Worm (Caenorhabditis elegans): ENCODE results near the gene F01D5.5.
A peak's percentile ranks its signal among the peaks of the same experiment; 100 is the strongest.

F01D5.5 gene

DNA sequence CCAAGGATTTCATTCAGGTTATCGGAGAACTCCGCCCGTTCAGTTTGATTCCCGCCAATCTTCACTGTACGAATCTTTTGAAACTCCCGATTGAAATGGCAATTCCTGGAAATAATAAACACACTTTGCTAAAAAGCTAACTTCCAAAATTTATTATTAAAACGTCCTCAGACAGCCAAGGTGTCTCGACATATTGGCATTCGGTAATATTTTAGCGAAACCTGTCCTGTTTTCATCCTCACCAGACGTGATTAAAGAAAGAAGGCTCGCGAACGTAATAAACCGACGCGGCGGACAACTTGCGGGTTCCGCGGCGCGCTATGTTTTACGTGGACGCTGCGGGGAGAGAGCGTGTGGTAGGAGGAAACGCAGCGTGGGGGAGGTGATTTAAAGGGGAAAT is 16.1 kb upstream of the F01D5.5 start (continued):
- TF ChIP-seq hlh-11 (tag; optimal IDR thresholded peaks at IDR 0.05) (peak; percentile 84), nhr-41 (GFP tag; IDR thresholded peaks at IDR 0.05) (no peak), zfp-3 (GFP tag; conservative IDR thresholded peaks at IDR 0.05) (peak; percentile 64; the same call in 1 of the 2 replicates), daf-16 (GFP tag; optimal IDR thresholded peaks at IDR 0.05) (peak; percentile 65 to 68), daf-16 (tag; optimal IDR thresholded peaks at IDR 0.05) (peak; percentile 88), tra-1 (GFP tag; IDR thresholded peaks at IDR 0.05) (peak; percentile 8; the same call in 1 of the 2 replicates), nhr-28 (tag; optimal IDR thresholded peaks at IDR 0.05) (peak; percentile 28), fos-1 (tag; optimal IDR thresholded peaks at IDR 0.05) (no peak), cey-2 (tag; optimal IDR thresholded peaks at IDR 0.05; ENCODE audit: borderline replicate concordance, insufficient read depth) (no peak), ceh-32 (tag; optimal IDR thresholded peaks at IDR 0.05; ENCODE audit: poor library complexity) (no peak), F49E8.2 (tag; optimal IDR thresholded peaks at IDR 0.05; ENCODE audit: borderline replicate concordance) (peak; percentile 94), Y5F2A.4 (GFP tag; optimal IDR thresholded peaks at IDR 0.05) (peak; percentile 44), T20F7.1 (GFP tag; optimal IDR thresholded peaks at IDR 0.05) (no peak), ZK337.2 (GFP tag; IDR thresholded peaks at IDR 0.05) (no peak), attf-4 (tag; optimal IDR thresholded peaks at IDR 0.05) (no peak), ceh-20 (GFP tag; IDR thresholded peaks at IDR 0.05) (peak; percentile 70; the same call in 1 of the 2 replicates), Y48G9A.11 (GFP tag; IDR thresholded peaks at IDR 0.05) (peak; percentile 70), ces-1 (GFP tag; optimal IDR thresholded peaks at IDR 0.05) (no peak), lin-38 (GFP tag; IDR thresholded peaks at IDR 0.05) (peak; percentile 84), arid-1 (GFP tag; conservative IDR thresholded peaks at IDR 0.05) (peak; percentile 84), unc-130 (GFP tag; optimal IDR thresholded peaks at IDR 0.05) (peak; percentile 71), dpl-1 (GFP tag; optimal IDR thresholded peaks at IDR 0.05) (peak; percentile 63), ama-1 (optimal IDR thresholded peaks at IDR 0.05) (peak; percentile 99), lim-7 (GFP tag; IDR thresholded peaks at IDR 0.05) (0 out of 2 replicates have a peak, but pooled peaks have one; percentile 28), nhr-237 (tag; optimal IDR thresholded peaks at IDR 0.05) (no peak), ceh-62 (tag; optimal IDR thresholded peaks at IDR 0.05) (no peak), daf-12 (tag; optimal IDR thresholded peaks at IDR 0.05) (no peak), nhr-48 (tag; optimal IDR thresholded peaks at IDR 0.05) (peak; percentile 74), egl-43 (GFP tag; IDR thresholded peaks at IDR 0.05) (peak; percentile 81; the same call in 1 of the 2 replicates), madf-5 (GFP tag; IDR thresholded peaks at IDR 0.05) (no peak), lir-3 (tag; optimal IDR thresholded peaks at IDR 0.05) (peak; percentile 35), zip-11 (GFP tag; IDR thresholded peaks at IDR 0.05) (no peak), aly-2 (tag; optimal IDR thresholded peaks at IDR 0.05) (no peak), nhr-6 (tag; optimal IDR thresholded peaks at IDR 0.05) (peak; percentile 37), madf-9 (GFP tag; conservative IDR thresholded peaks at IDR 0.05) (0 out of 2 replicates have a peak, but pooled peaks have one; percentile 28), nhr-111 (GFP tag; optimal IDR thresholded peaks at IDR 0.05) (peak; percentile 19), unc-62 (GFP tag; optimal IDR thresholded peaks at IDR 0.05 in 1 of 2) (no peak), unc-62 (tag; optimal IDR thresholded peaks at IDR 0.05) (no peak), zip-2 (tag; optimal IDR thresholded peaks at IDR 0.05) (peak; percentile 56), nhr-11 (tag; optimal IDR thresholded peaks at IDR 0.05) (peak; percentile 15), nhr-42 (GFP tag; IDR thresholded peaks at IDR 0.05) (peak; percentile 89; the same call in 1 of the 2 replicates), Y105C5A.15 (GFP tag; IDR thresholded peaks at IDR 0.05) (no peak), egl-27 (tag; optimal IDR thresholded peaks at IDR 0.05) (no peak), ctbp-1 (GFP tag; IDR thresholded peaks at IDR 0.05) (peak; percentile 71), ceh-82 (tag; optimal IDR thresholded peaks at IDR 0.05) (no peak), fkh-10 (GFP tag; optimal IDR thresholded peaks at IDR 0.05) (no peak), mdl-1 (tag; optimal IDR thresholded peaks at IDR 0.05) (peak in 1 of 2 experiments; percentile 56), mes-2 (tag; optimal IDR thresholded peaks at IDR 0.05; ENCODE audit: poor library complexity, severe bottlenecking) (peak; percentile 73), Y75B8A.6 (GFP tag; IDR thresholded peaks at IDR 0.05) (no peak), lin-1 (GFP tag; IDR thresholded peaks at IDR 0.05) (peak; percentile 53; the same call in 1 of the 2 replicates), ceh-28 (tag; optimal IDR thresholded peaks at IDR 0.05) (no peak), duxl-1 (tag; optimal IDR thresholded peaks at IDR 0.05; ENCODE audit: poor library complexity) (peak; percentile 84)
